Worm (Caenorhabditis elegans) whole organism, late embryonic: ENCODE data around the gene odd-1.

ENCODE experiments used
- elt-2 ChIP-seq: sonication (generic microtip); optimal IDR thresholded peaks from 2 replicates; lab custom pipeline; 2016; ENCODE audit warnings: missing genetic modification reagents, missing genetic modification characterization, missing compliant biosample characterization
- nhr-11 ChIP-seq: fragments of 150-350 bp; optimal IDR thresholded peaks from 2 replicates; lab custom pipeline; 2014; ENCODE audit warnings: missing biosample characterization, missing genetic modification characterization
- npax-4 ChIP-seq: sonication (generic microtip); optimal IDR thresholded peaks from 2 replicates; lab custom pipeline; 2016; ENCODE audit warnings: missing genetic modification characterization, missing compliant biosample characterization
- sox-2 ChIP-seq: fragments of 200-800 bp; sonication (Bioruptor generic); IDR thresholded peaks from 2 replicates; pipeline ENCODE4 v1.3.6; 2022; ENCODE audit warnings: missing genetic modification reagents, missing genetic modification characterization, missing compliant biosample characterization
- unc-42 ChIP-seq: sonication (generic microtip); optimal IDR thresholded peaks from 2 replicates; lab custom pipeline; 2016; ENCODE audit warnings: missing genotype, missing genetic modification characterization, missing compliant biosample characterization
- unc-86 ChIP-seq: sonication (generic microtip); optimal IDR thresholded peaks from 2 replicates; lab custom pipeline; 2016; ENCODE audit warnings: missing genetic modification characterization, missing compliant biosample characterization

DNA sequence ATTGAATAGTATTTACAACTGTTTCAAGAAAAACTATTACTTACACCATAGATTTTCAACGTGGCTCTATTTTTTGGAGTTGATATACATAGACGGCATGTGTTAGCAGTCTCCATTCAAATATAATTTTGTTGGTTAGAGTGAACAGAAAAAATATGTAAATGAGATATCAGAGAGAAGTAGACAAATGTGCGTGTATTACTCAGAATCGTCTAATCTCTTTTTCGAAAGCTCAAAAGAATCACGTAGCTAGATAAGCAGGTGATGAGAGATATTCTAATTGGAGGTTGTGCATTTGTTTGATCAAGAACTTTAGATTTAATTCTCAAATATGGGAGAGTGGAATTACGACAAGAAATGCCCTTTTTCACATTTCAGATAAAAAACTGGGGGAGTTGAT lies 17.6 kb upstream of the odd-1 start, which contains the start of gene ZK418.10:
- TF ChIP-seq elt-2 (no peak), npax-4 (no peak), unc-86 (no peak), unc-42 (no peak), nhr-11 (tag; lab: Kevin White, UChicago) (no peak), sox-2 (no peak)
